Worm (Caenorhabditis elegans) whole organism, L2 larva: Measurements from ENCODE around the gene rsp-7.

Experiments
- C34F6.9 ChIP-seq: fragments of 150-350 bp; optimal IDR thresholded peaks from 2 replicates; lab custom pipeline; 2014; ENCODE audit warnings: missing biosample characterization, missing genetic modification characterization
- F13H6.1 ChIP-seq: sonication (generic microtip); optimal IDR thresholded peaks from 2 replicates; lab custom pipeline; 2016; ENCODE audit warnings: missing genetic modification characterization, missing compliant biosample characterization
- R02D3.7 ChIP-seq: fragments of 150-350 bp; optimal IDR thresholded peaks from 2 replicates; lab custom pipeline; 2014; ENCODE audit warnings: missing biosample characterization, missing genetic modification characterization
- ZK546.5 ChIP-seq: sonication (generic microtip); optimal IDR thresholded peaks from 2 replicates; lab custom pipeline; 2017; ENCODE audit warnings: missing biosample characterization, missing genetic modification characterization
- alr-1 ChIP-seq: fragments of 150-350 bp; optimal IDR thresholded peaks from 2 replicates; lab custom pipeline; 2014; ENCODE audit warnings: missing biosample characterization, missing genetic modification characterization
- ama-1 ChIP-seq: fragments of 150-350 bp; optimal IDR thresholded peaks from 2 replicates; lab custom pipeline; 2018; ENCODE audit warnings: inconsistent platforms
- blmp-1 ChIP-seq: sonication (generic microtip); optimal IDR thresholded peaks from 2 replicates; lab custom pipeline; 2017; ENCODE audit warnings: missing genetic modification characterization, mild to moderate bottlenecking, missing compliant biosample characterization, antibody characterized with exemption, moderate library complexity; ENCODE audit not compliant: insufficient read depth
- crh-2 ChIP-seq: sonication (generic microtip); optimal IDR thresholded peaks from 2 replicates; lab custom pipeline; 2017; ENCODE audit warnings: missing biosample characterization, missing genetic modification characterization
- elt-1 ChIP-seq: fragments of 150-350 bp; optimal IDR thresholded peaks from 2 replicates; lab custom pipeline; 2014; ENCODE audit warnings: missing biosample characterization, missing genetic modification characterization
- fos-1 ChIP-seq: fragments of 150-350 bp; optimal IDR thresholded peaks from 2 replicates; lab custom pipeline; 2014; ENCODE audit warnings: missing biosample characterization, missing genetic modification characterization
- gmeb-1 ChIP-seq: fragments of 150-350 bp; optimal IDR thresholded peaks from 2 replicates; lab custom pipeline; 2014; ENCODE audit warnings: missing biosample characterization, missing genetic modification characterization
- lin-11 ChIP-seq: fragments of 150-350 bp; sonication (generic microtip); optimal IDR thresholded peaks from 2 replicates; lab custom pipeline; 2014; ENCODE audit warnings: missing biosample characterization, missing genetic modification characterization, inconsistent platforms, mixed read lengths
- lin-13 ChIP-seq: fragments of 150-350 bp; optimal IDR thresholded peaks from 2 replicates; lab custom pipeline; 2014; ENCODE audit warnings: missing biosample characterization, missing genetic modification reagents, missing genetic modification characterization
- lin-39 ChIP-seq: fragments of 150-350 bp; optimal IDR thresholded peaks from 2 replicates; lab custom pipeline; 2014; ENCODE audit warnings: missing biosample characterization, missing genetic modification reagents, missing genetic modification characterization
- lsy-2 ChIP-seq, 2 experiments: fragments of 150-350 bp in 1 of 2; sonication (generic microtip) in 1 of 2; optimal IDR thresholded peaks; 2 replicates each; lab custom pipeline; 2014 to 2017; ENCODE audit warnings: missing biosample characterization in 2 of 2, missing genetic modification characterization in 2 of 2
- mbf-1 ChIP-seq: sonication (generic microtip); optimal IDR thresholded peaks from 2 replicates; lab custom pipeline; 2017; ENCODE audit warnings: missing biosample characterization, missing genetic modification characterization
- mdl-1 ChIP-seq, 2 experiments: fragments of 150-350 bp in 1 of 2; sonication (generic microtip) in 1 of 2; optimal IDR thresholded peaks; 2 replicates each; lab custom pipeline; 2017; ENCODE audit warnings: missing biosample characterization in 2 of 2, missing genetic modification characterization in 2 of 2
- nhr-10 ChIP-seq: sonication (generic microtip); optimal IDR thresholded peaks from 2 replicates; lab custom pipeline; 2017; ENCODE audit warnings: missing biosample characterization, missing genetic modification characterization
- nhr-129 ChIP-seq: fragments of 150-350 bp; optimal IDR thresholded peaks from 2 replicates; lab custom pipeline; 2014; ENCODE audit warnings: missing biosample characterization, missing genetic modification characterization
- nhr-21 ChIP-seq: fragments of 150-350 bp; optimal IDR thresholded peaks from 2 replicates; lab custom pipeline; 2014; ENCODE audit warnings: missing biosample characterization, missing genetic modification characterization
- nhr-23 ChIP-seq: fragments of 150-350 bp; optimal IDR thresholded peaks from 2 replicates; lab custom pipeline; 2014; ENCODE audit warnings: missing biosample characterization, missing genetic modification reagents, missing genetic modification characterization
- nhr-25 ChIP-seq: fragments of 150-350 bp; sonication (generic microtip); optimal IDR thresholded peaks from 3 replicates; lab custom pipeline; 2014; ENCODE audit warnings: missing biosample characterization, missing genetic modification characterization
- nhr-6 ChIP-seq: fragments of 150-350 bp; optimal IDR thresholded peaks from 2 replicates; lab custom pipeline; 2014; ENCODE audit warnings: missing biosample characterization, missing genetic modification characterization
- nhr-77 ChIP-seq: fragments of 150-350 bp; optimal IDR thresholded peaks from 2 replicates; lab custom pipeline; 2014; ENCODE audit warnings: missing biosample characterization, missing genetic modification characterization
- peb-1 ChIP-seq: fragments of 150-350 bp; optimal IDR thresholded peaks from 2 replicates; lab custom pipeline; 2014; ENCODE audit warnings: missing biosample characterization, missing genetic modification characterization
- sem-4 ChIP-seq: fragments of 150-350 bp; optimal IDR thresholded peaks from 2 replicates; lab custom pipeline; 2014; ENCODE audit warnings: missing biosample characterization, missing genetic modification reagents, missing genetic modification characterization
- sma-3 ChIP-seq: sonication (generic microtip); optimal IDR thresholded peaks from 2 replicates; lab custom pipeline; 2016; ENCODE audit warnings: missing genetic modification reagents, missing genetic modification characterization, missing compliant biosample characterization
- sma-9 ChIP-seq, 2 experiments: fragments of 150-350 bp in 1 of 2; sonication (generic microtip) in 1 of 2; optimal IDR thresholded peaks; 2 replicates each; lab custom pipeline; 2014 to 2016; ENCODE audit warnings: missing genetic modification characterization in 2 of 2, mild to moderate bottlenecking in 1 of 2, missing biosample characterization in 1 of 2, missing compliant biosample characterization in 1 of 2, missing genetic modification reagents in 1 of 2, moderate library complexity in 1 of 2
- snpc-4 ChIP-seq: fragments of 150-350 bp; optimal IDR thresholded peaks from 2 replicates; lab custom pipeline; 2014; ENCODE audit warnings: missing biosample characterization, missing genetic modification characterization
- unc-39 ChIP-seq: fragments of 150-350 bp; optimal IDR thresholded peaks from 2 replicates; lab custom pipeline; 2014; ENCODE audit warnings: missing biosample characterization, missing genetic modification characterization
- unc-55 ChIP-seq: fragments of 150-350 bp; sonication (generic microtip); optimal IDR thresholded peaks from 3 replicates; lab custom pipeline; 2014; ENCODE audit warnings: missing biosample characterization, missing genetic modification reagents, missing genetic modification characterization
- unc-62 ChIP-seq: fragments of 150-350 bp; optimal IDR thresholded peaks from 2 replicates; lab custom pipeline; 2014; ENCODE audit warnings: missing biosample characterization, missing genetic modification reagents, missing genetic modification characterization
- ztf-11 ChIP-seq: sonication (generic microtip); optimal IDR thresholded peaks from 2 replicates; lab custom pipeline; 2017; ENCODE audit warnings: missing biosample characterization, missing genetic modification characterization
- ztf-4 ChIP-seq: fragments of 150-350 bp; optimal IDR thresholded peaks from 2 replicates; lab custom pipeline; 2014; ENCODE audit warnings: missing biosample characterization, missing genetic modification characterization

rsp-7 gene

ce11 chrII:10658576-10659256 lies at the start of gene rsp-7, which contains the start of gene snu-13:
TSS of gene rsp-7 (plus strand) at chrII:10659206.
TSS of gene snu-13 (minus strand) at chrII:10658626.
- TF ChIP-seq F13H6.1 (peak; percentile 55), gmeb-1 (tag; lab: Kevin White, UChicago) (peak; percentile 67), nhr-25 (tag; lab: Kevin White, UChicago) (peak; percentile 75), C34F6.9 (tag; lab: Kevin White, UChicago) (peak; percentile 87), nhr-77 (tag; lab: Kevin White, UChicago) (no peak), lin-11 (peak; percentile 49), lsy-2 (tag; optimal IDR thresholded peaks at IDR 0.05; lab: Kevin White, UChicago) (peak; percentile 58 to 91), ztf-4 (tag; lab: Kevin White, UChicago) (no peak), unc-39 (tag; lab: Kevin White, UChicago) (no peak), ztf-11 (tag; lab: Kevin White, UChicago) (no peak), elt-1 (tag; lab: Kevin White, UChicago) (no peak), fos-1 (tag; lab: Kevin White, UChicago) (peak; percentile 34), sem-4 (peak; percentile 62), lin-13 (peak; percentile 71), snpc-4 (tag; lab: Kevin White, UChicago) (peak; percentile 12), nhr-21 (tag; lab: Kevin White, UChicago) (peak; percentile 51), ZK546.5 (tag; lab: Kevin White, UChicago) (peak; percentile 31), nhr-129 (tag; lab: Kevin White, UChicago) (peak; percentile 51), nhr-23 (tag; lab: Kevin White, UChicago) (no peak), unc-62 (no peak), mbf-1 (tag; lab: Kevin White, UChicago) (no peak), blmp-1 (tag; lab: Kevin White, UChicago) (peak; percentile 23), sma-9 (GFP tag; optimal IDR thresholded peaks at IDR 0.05; lab: Kevin White, UChicago) (peak; percentile 54), sma-9 (tag; optimal IDR thresholded peaks at IDR 0.05; lab: Kevin White, UChicago) (no peak), sma-3 (GFP tag; lab: Kevin White, UChicago) (peak; percentile 69), R02D3.7 (no peak), crh-2 (tag; lab: Kevin White, UChicago) (peak; percentile 87), alr-1 (no peak), nhr-6 (tag; lab: Kevin White, UChicago) (no peak), peb-1 (tag; lab: Kevin White, UChicago) (no peak), unc-55 (peak; percentile 90), ama-1 (lab: Kevin White, UChicago) (peak; percentile 15)
- TF ChIP-seq, all 48 proteins: peak for 19

DNA sequence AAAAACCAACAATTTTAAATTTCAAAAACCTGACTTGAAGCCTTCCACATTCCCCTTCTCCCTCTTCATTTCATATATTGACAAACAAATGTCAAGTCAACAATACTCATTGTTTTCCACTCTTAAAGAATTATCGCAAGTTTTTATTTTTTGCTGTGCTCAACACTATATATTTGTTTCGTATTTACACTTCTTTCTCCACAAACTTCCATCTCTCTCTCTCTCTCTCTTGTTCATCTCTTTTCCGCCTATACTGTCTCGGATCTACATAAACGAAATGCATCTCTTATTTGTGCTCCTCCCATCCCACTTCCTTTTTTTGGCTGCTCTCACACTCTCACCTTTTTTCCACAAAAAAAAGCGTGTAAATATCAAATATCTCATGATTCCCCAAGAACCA lies 46.3 kb upstream of the rsp-7 start, which contains the start of gene C14A4.12:
TSS of gene C14A4.12 (plus strand) at position 301 of the 400 bp plus-strand sequence.
- TF ChIP-seq nhr-129 (tag; lab: Kevin White, UChicago), result no peak
- no peak for TF ChIP-seq lin-13
- no peak for TF ChIP-seq ztf-4 (tag; lab: Kevin White, UChicago)
- no peak for TF ChIP-seq sma-3 (GFP tag; lab: Kevin White, UChicago)
- no peak for TF ChIP-seq lsy-2 (tag; optimal IDR thresholded peaks at IDR 0.05; lab: Kevin White, UChicago)
- no peak for TF ChIP-seq nhr-10 (tag; lab: Kevin White, UChicago)
- TF ChIP-seq nhr-6 (tag; lab: Kevin White, UChicago), result no peak
- TF ChIP-seq fos-1 (tag; lab: Kevin White, UChicago), result no peak
- TF ChIP-seq gmeb-1 (tag; lab: Kevin White, UChicago), result no peak

DNA sequence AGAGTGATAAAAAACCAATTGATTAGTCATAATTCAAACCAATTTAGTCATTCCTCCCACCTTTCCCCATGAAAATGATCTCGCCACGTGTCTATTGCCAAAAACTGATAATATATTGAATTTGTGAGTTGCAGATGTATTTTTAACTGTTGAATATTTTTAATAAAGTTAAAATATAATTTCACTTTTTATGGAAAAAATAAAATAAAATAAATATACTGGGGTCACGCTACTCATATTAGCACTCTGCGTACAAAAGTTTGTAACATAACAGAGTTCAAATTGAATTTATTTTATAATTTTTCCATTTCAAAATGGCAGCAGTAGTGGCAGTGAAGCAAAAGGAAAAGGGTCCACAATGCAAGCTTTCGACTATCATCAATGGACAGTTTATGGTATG lies 40.8 kb upstream of the rsp-7 start, which contains the start of gene C14A4.13:
TSS of gene C14A4.13 (plus strand) at position 301 of the 400 bp plus-strand sequence.
- TF ChIP-seq lin-39 (tag; lab: Kevin White, UChicago) (no peak), lin-13 (no peak), C34F6.9 (tag; lab: Kevin White, UChicago) (no peak), mbf-1 (tag; lab: Kevin White, UChicago) (no peak), nhr-25 (tag; lab: Kevin White, UChicago) (no peak), ZK546.5 (tag; lab: Kevin White, UChicago) (no peak), sem-4 (no peak), R02D3.7 (no peak), nhr-23 (tag; lab: Kevin White, UChicago) (no peak), mdl-1 (tag; optimal IDR thresholded peaks at IDR 0.05; lab: Kevin White, UChicago) (no peak), unc-55 (no peak), lsy-2 (tag; optimal IDR thresholded peaks at IDR 0.05; lab: Kevin White, UChicago) (no peak), nhr-21 (tag; lab: Kevin White, UChicago) (no peak), fos-1 (tag; lab: Kevin White, UChicago) (no peak), unc-62 (no peak), nhr-10 (tag; lab: Kevin White, UChicago) (no peak)
